Worm (Caenorhabditis elegans) whole organism, young adult: ENCODE results near the gene F13B12.4.

Experiments used
- B0019.2 ChIP-seq: fragments of 200-800 bp; sonication (Bioruptor generic); conservative IDR thresholded peaks from 2 replicates; pipeline ENCODE4 v1.3.6; 2022; ENCODE audit warnings: missing genetic modification reagents, missing genetic modification characterization, missing compliant biosample characterization
- F10E7.11 ChIP-seq: sonication (generic microtip); optimal IDR thresholded peaks from 2 replicates; lab custom pipeline; 2017; ENCODE audit warnings: mild to moderate bottlenecking, missing genetic modification characterization, moderate library complexity, missing compliant biosample characterization
- F37B4.10 ChIP-seq: fragments of 200-800 bp; sonication (Bioruptor generic); IDR thresholded peaks from 2 replicates; pipeline ENCODE4 v1.3.6; 2022; ENCODE audit warnings: missing genetic modification characterization, missing compliant biosample characterization
- F39B2.1 ChIP-seq: fragments of 200-800 bp; sonication (Bioruptor generic); IDR thresholded peaks from 2 replicates; pipeline ENCODE4 v1.3.6; 2022; ENCODE audit warnings: missing genetic modification reagents, missing genetic modification characterization, missing compliant biosample characterization
- Y53G8AR.9 ChIP-seq: fragments of 200-800 bp; sonication (Bioruptor generic); conservative IDR thresholded peaks from 2 replicates; pipeline ENCODE4 v1.3.6; 2022; ENCODE audit warnings: missing genetic modification reagents, missing genetic modification characterization, missing compliant biosample characterization
- Y56A3A.18 ChIP-seq: fragments of 200-800 bp; sonication (Bioruptor generic); IDR thresholded peaks from 2 replicates; pipeline ENCODE4 v1.3.6; 2022; ENCODE audit warnings: missing genetic modification reagents, missing genetic modification characterization, missing compliant biosample characterization
- Y67H2A.10 ChIP-seq: fragments of 200-800 bp; sonication (Bioruptor generic); conservative IDR thresholded peaks from 2 replicates; pipeline ENCODE4 v1.3.6; 2022; ENCODE audit warnings: missing genetic modification reagents, missing genetic modification characterization, missing compliant biosample characterization
- Y79H2A.3 ChIP-seq: fragments of 200-800 bp; sonication (Bioruptor generic); conservative IDR thresholded peaks from 2 replicates; pipeline ENCODE4 v1.3.6; 2022; ENCODE audit warnings: missing genetic modification reagents, missing genetic modification characterization, missing compliant biosample characterization
- Y95B8A.8 ChIP-seq: fragments of 200-800 bp; sonication (Bioruptor generic); IDR thresholded peaks from 2 replicates; pipeline ENCODE4 v1.3.6; 2022; ENCODE audit warnings: missing genetic modification reagents, missing genetic modification characterization, missing compliant biosample characterization
- akir-1 ChIP-seq: fragments of 200-800 bp; sonication (Bioruptor generic); optimal IDR thresholded peaks from 2 replicates; lab custom pipeline; 2018; ENCODE audit warnings: mild to moderate bottlenecking, missing genetic modification characterization, moderate library complexity, missing compliant biosample characterization
- ama-1 ChIP-seq, 3 experiments: fragments of 150-350 bp in 1 of 3; sonication (generic microtip) in 2 of 3; optimal IDR thresholded peaks; 2 replicates each; lab custom pipeline; 2014 to 2018; ENCODE audit warnings: missing biosample characterization in 2 of 3, missing genetic modification characterization in 2 of 3, missing genetic modification reagents in 2 of 3
- attf-3 ChIP-seq: fragments of 200-800 bp; sonication (Bioruptor generic); conservative IDR thresholded peaks from 2 replicates; pipeline ENCODE4 v1.3.6; 2022; ENCODE audit warnings: missing genetic modification reagents, missing genetic modification characterization, missing compliant biosample characterization
- attf-6 ChIP-seq: fragments of 200-800 bp; sonication (Bioruptor generic); IDR thresholded peaks from 2 replicates; pipeline ENCODE4 v1.3.6; 2022; ENCODE audit warnings: missing genetic modification reagents, missing genetic modification characterization, missing compliant biosample characterization
- bed-2 ChIP-seq: fragments of 200-800 bp; sonication (Bioruptor generic); IDR thresholded peaks from 2 replicates; pipeline ENCODE4 v1.3.6; 2022; ENCODE audit warnings: missing genetic modification reagents, missing genetic modification characterization, missing compliant biosample characterization
- ccch-3 ChIP-seq: fragments of 200-800 bp; sonication (Bioruptor generic); optimal IDR thresholded peaks from 2 replicates; lab custom pipeline; 2018; ENCODE audit warnings: mild to moderate bottlenecking, missing genetic modification characterization, missing compliant biosample characterization
- ceh-91 ChIP-seq: fragments of 200-800 bp; sonication (Bioruptor generic); IDR thresholded peaks from 2 replicates; pipeline ENCODE4 v1.3.6; 2022; ENCODE audit warnings: missing genetic modification reagents, missing genetic modification characterization, missing compliant biosample characterization
- die-1 ChIP-seq: sonication (generic microtip); optimal IDR thresholded peaks from 2 replicates; lab custom pipeline; 2016; ENCODE audit warnings: missing genotype, mild to moderate bottlenecking, missing genetic modification characterization, missing compliant biosample characterization
- efl-1 ChIP-seq: fragments of 150-350 bp; optimal IDR thresholded peaks from 2 replicates; lab custom pipeline; 2014; ENCODE audit warnings: missing biosample characterization, missing genetic modification reagents, missing genetic modification characterization
- egl-44 ChIP-seq: fragments of 200-800 bp; sonication (Bioruptor generic); IDR thresholded peaks from 2 replicates; pipeline ENCODE4 v1.3.6; 2022; ENCODE audit warnings: missing genetic modification reagents, missing genetic modification characterization, missing compliant biosample characterization
- hlh-26 ChIP-seq: fragments of 200-800 bp; sonication (Bioruptor generic); conservative IDR thresholded peaks from 2 replicates; pipeline ENCODE4 v1.3.6; 2022; ENCODE audit warnings: missing genetic modification reagents, missing genetic modification characterization, missing compliant biosample characterization
- hmg-1.2 ChIP-seq: fragments of 200-800 bp; sonication (Bioruptor generic); IDR thresholded peaks from 2 replicates; pipeline ENCODE4 v1.3.6; 2022; ENCODE audit warnings: missing genetic modification reagents, missing genetic modification characterization, missing compliant biosample characterization
- hmg-20 ChIP-seq: fragments of 200-800 bp; sonication (Bioruptor generic); IDR thresholded peaks from 2 replicates; pipeline ENCODE4 v1.3.6; 2022; ENCODE audit warnings: missing genetic modification reagents, missing genetic modification characterization, missing compliant biosample characterization
- lag-1 ChIP-seq: fragments of 200-800 bp; sonication (Bioruptor generic); IDR thresholded peaks from 2 replicates; pipeline ENCODE4 v1.3.6; 2022; ENCODE audit warnings: missing genetic modification reagents, missing genetic modification characterization, missing compliant biosample characterization
- let-526 ChIP-seq: fragments of 200-800 bp; sonication (Bioruptor generic); IDR thresholded peaks from 2 replicates; pipeline ENCODE4 v1.3.6; 2022; ENCODE audit warnings: missing genetic modification reagents, missing genetic modification characterization, missing compliant biosample characterization
- lin-54 ChIP-seq: fragments of 200-800 bp; sonication (Bioruptor generic); optimal IDR thresholded peaks from 2 replicates; lab custom pipeline; 2018; ENCODE audit warnings: mild to moderate bottlenecking, missing genetic modification characterization, missing compliant biosample characterization
- madf-6 ChIP-seq: fragments of 200-800 bp; sonication (Bioruptor generic); IDR thresholded peaks from 2 replicates; pipeline ENCODE4 v1.3.6; 2022; ENCODE audit warnings: missing genetic modification reagents, missing genetic modification characterization, missing compliant biosample characterization
- madf-8 ChIP-seq: fragments of 200-800 bp; sonication (Bioruptor generic); conservative IDR thresholded peaks from 2 replicates; pipeline ENCODE4 v1.3.6; 2022; ENCODE audit warnings: missing genetic modification reagents, missing genetic modification characterization, missing compliant biosample characterization
- mel-28 ChIP-seq: sonication (generic microtip); optimal IDR thresholded peaks from 2 replicates; lab custom pipeline; 2016; ENCODE audit warnings: borderline replicate concordance, mild to moderate bottlenecking, missing genetic modification characterization, missing compliant biosample characterization
- nfya-2 ChIP-seq: fragments of 200-800 bp; sonication (Bioruptor generic); IDR thresholded peaks from 2 replicates; pipeline ENCODE4 v1.3.6; 2022; ENCODE audit warnings: missing genetic modification reagents, missing genetic modification characterization, missing compliant biosample characterization
- nfyb-1 ChIP-seq: fragments of 200-800 bp; sonication (Bioruptor generic); IDR thresholded peaks from 2 replicates; pipeline ENCODE4 v1.3.6; 2022; ENCODE audit warnings: missing genetic modification reagents, missing genetic modification characterization, missing compliant biosample characterization
- nhr-120 ChIP-seq: fragments of 200-800 bp; sonication (Bioruptor generic); IDR thresholded peaks from 2 replicates; pipeline ENCODE4 v1.3.6; 2022; ENCODE audit warnings: missing genetic modification characterization, missing compliant biosample characterization
- nhr-179 ChIP-seq: sonication (generic microtip); optimal IDR thresholded peaks from 2 replicates; lab custom pipeline; 2016; ENCODE audit warnings: mild to moderate bottlenecking, missing genetic modification characterization, missing compliant biosample characterization
- nhr-27 ChIP-seq: fragments of 200-800 bp; sonication (Bioruptor generic); optimal IDR thresholded peaks from 2 replicates; lab custom pipeline; 2018; ENCODE audit warnings: mild to moderate bottlenecking, missing genetic modification characterization, moderate library complexity, missing compliant biosample characterization
- nhr-80 ChIP-seq: sonication (generic microtip); optimal IDR thresholded peaks from 2 replicates; lab custom pipeline; 2016; ENCODE audit warnings: missing genetic modification characterization, missing compliant biosample characterization
- pbrm-1 ChIP-seq: fragments of 200-800 bp; sonication (Bioruptor generic); IDR thresholded peaks from 2 replicates; pipeline ENCODE4 v1.3.6; 2022; ENCODE audit warnings: missing genetic modification reagents, missing genetic modification characterization, missing compliant biosample characterization
- pha-4 ChIP-seq: fragments of 150-350 bp; sonication (generic microtip); optimal IDR thresholded peaks from 2 replicates; lab custom pipeline; 2014; ENCODE audit warnings: missing biosample characterization, missing genetic modification reagents, missing genetic modification characterization
- sdz-38 ChIP-seq: sonication (generic microtip); optimal IDR thresholded peaks from 2 replicates; lab custom pipeline; 2016; ENCODE audit warnings: missing genotype, missing genetic modification characterization, missing compliant biosample characterization
- snpc-4 ChIP-seq, 5 experiments: fragments of 150-350 bp in 1 of 5; sonication (generic microtip) in 4 of 5; optimal IDR thresholded peaks; 2 replicates each; lab custom pipeline; 2014 to 2018; ENCODE audit warnings: missing genetic modification characterization in 5 of 5, missing biosample characterization in 3 of 5, antibody characterized with exemption in 2 of 5, mild to moderate bottlenecking in 2 of 5, missing compliant biosample characterization in 2 of 5, missing genotype in 2 of 5, moderate library complexity in 2 of 5, missing genetic modification reagents in 1 of 5
- tbp1 ChIP-seq: fragments of 200-800 bp; sonication (Bioruptor generic); optimal IDR thresholded peaks from 2 replicates; lab custom pipeline; 2018; ENCODE audit warnings: mild to moderate bottlenecking, missing genetic modification characterization, missing compliant biosample characterization
- ztf-25 ChIP-seq: fragments of 200-800 bp; sonication (Bioruptor generic); IDR thresholded peaks from 2 replicates; pipeline ENCODE4 v1.3.6; 2022; ENCODE audit warnings: missing genetic modification reagents, missing genetic modification characterization, missing compliant biosample characterization
- ztf-28 ChIP-seq: fragments of 200-800 bp; sonication (Bioruptor generic); IDR thresholded peaks from 2 replicates; pipeline ENCODE4 v1.3.6; 2022; ENCODE audit warnings: missing genetic modification reagents, missing genetic modification characterization, missing compliant biosample characterization
- ztf-3 ChIP-seq: fragments of 200-800 bp; sonication (Bioruptor generic); optimal IDR thresholded peaks from 2 replicates; lab custom pipeline; 2018; ENCODE audit warnings: mild to moderate bottlenecking, missing genetic modification characterization, missing compliant biosample characterization
- ztf-6 ChIP-seq: fragments of 200-800 bp; sonication (Bioruptor generic); IDR thresholded peaks from 2 replicates; pipeline ENCODE4 v1.3.6; 2022; ENCODE audit warnings: missing genetic modification reagents, missing genetic modification characterization, missing compliant biosample characterization

Gene F13B12.4

ce11 chrIV:10449799-10450198 is at the start of gene F13B12.4:
F13B12.4 (minus strand) TSS chrIV:10449899.
- TF ChIP-seq ama-1 (optimal IDR thresholded peaks at IDR 0.05; lab: Kevin White, UChicago) (no peak), ama-1 (GFP tag; optimal IDR thresholded peaks at IDR 0.05; lab: Kevin White, UChicago) (no peak), nhr-179 (tag; lab: Kevin White, UChicago) (no peak), F37B4.10 (GFP tag; lab: Robert Waterston, UW) (no peak), sdz-38 (tag; lab: Kevin White, UChicago) (no peak), hlh-26 (no peak), ztf-6 (no peak), nhr-27 (no peak), nfyb-1 (no peak), bed-2 (GFP tag; lab: Robert Waterston, UW) (no peak), nfya-2 (GFP tag; lab: Robert Waterston, UW) (no peak), let-526 (no peak), F39B2.1 (GFP tag; lab: Robert Waterston, UW) (no peak), ztf-3 (no peak), B0019.2 (GFP tag; lab: Robert Waterston, UW) (no peak)

ce11 chrIV:10498401-10498800 is 48.7 kb upstream of the F13B12.4 start:
- TF ChIP-seq Y67H2A.10 (GFP tag; lab: Robert Waterston, UW) (no peak), hmg-1.2 (GFP tag; lab: Robert Waterston, UW) (no peak), F10E7.11 (tag; lab: Kevin White, UChicago) (no peak), nhr-120 (GFP tag; lab: Robert Waterston, UW) (no peak), nhr-80 (tag; lab: Kevin White, UChicago) (no peak), Y79H2A.3 (no peak), madf-6 (no peak), Y95B8A.8 (GFP tag; lab: Robert Waterston, UW) (no peak), attf-3 (GFP tag; lab: Robert Waterston, UW) (no peak), mel-28 (no peak), ccch-3 (GFP tag; lab: Kevin White, UChicago) (no peak), pha-4 (no peak), nfya-2 (GFP tag; lab: Robert Waterston, UW) (no peak), akir-1 (GFP tag; lab: Kevin White, UChicago) (no peak), nhr-27 (no peak), efl-1 (GFP tag; lab: Kevin White, UChicago) (no peak), tbp1 (no peak), snpc-4 (GFP tag; optimal IDR thresholded peaks at IDR 0.05; lab: Kevin White, UChicago) (no peak), snpc-4 (tag; optimal IDR thresholded peaks at IDR 0.05; lab: Kevin White, UChicago) (no peak)
- TF ChIP-seq, all 124 proteins: peak for 0

DNA sequence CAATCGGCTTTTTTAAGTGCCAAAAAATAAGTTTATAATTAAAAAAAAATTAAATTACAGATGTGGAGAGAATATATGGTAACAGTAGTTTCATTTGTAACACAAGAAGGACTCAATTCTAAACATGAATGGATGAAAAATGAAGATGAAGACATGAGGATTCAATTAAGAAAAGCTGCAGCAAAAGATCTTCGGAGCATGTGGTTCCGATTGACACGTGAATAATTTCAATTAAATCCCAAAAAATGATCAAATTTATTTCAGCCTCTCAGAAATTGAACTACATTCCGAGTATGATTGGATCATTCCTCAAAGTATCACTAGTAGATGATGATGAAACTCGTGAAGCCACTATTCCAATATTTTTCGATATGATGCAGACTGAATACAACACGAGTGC is 39.7 kb upstream of the F13B12.4 start:
- no peak for TF ChIP-seq die-1 (tag; lab: Kevin White, UChicago)
- TF ChIP-seq madf-8 (GFP tag; lab: Robert Waterston, UW), result no peak
- TF ChIP-seq egl-44 (GFP tag; lab: Robert Waterston, UW), result no peak
- no peak for TF ChIP-seq snpc-4 (GFP tag; optimal IDR thresholded peaks at IDR 0.05; lab: Kevin White, UChicago)
- no peak for TF ChIP-seq snpc-4 (tag; optimal IDR thresholded peaks at IDR 0.05; lab: Kevin White, UChicago)
- TF ChIP-seq Y56A3A.18 (GFP tag; lab: Robert Waterston, UW), result no peak
- TF ChIP-seq pbrm-1, result no peak
- TF ChIP-seq hmg-1.2 (GFP tag; lab: Robert Waterston, UW), result no peak
- TF ChIP-seq lin-54 (GFP tag; lab: Kevin White, UChicago), result no peak
- no peak for TF ChIP-seq lag-1 (GFP tag; lab: Robert Waterston, UW)
- TF ChIP-seq attf-6 (GFP tag; lab: Robert Waterston, UW), result no peak
- no peak for TF ChIP-seq Y79H2A.3
- no peak for TF ChIP-seq ztf-25
- TF ChIP-seq hmg-20 (GFP tag; lab: Robert Waterston, UW), result no peak
- TF ChIP-seq Y53G8AR.9 (GFP tag; lab: Robert Waterston, UW), result no peak
- TF ChIP-seq pha-4, result no peak
- TF ChIP-seq Y67H2A.10 (GFP tag; lab: Robert Waterston, UW), result no peak
- no peak for TF ChIP-seq ceh-91
- TF ChIP-seq ztf-28 (GFP tag; lab: Robert Waterston, UW), result no peak
- TF ChIP-seq, all 124 proteins: peak for 0
